Fruit fly (Drosophila melanogaster) whole organism, prepupa: Measurements from ENCODE around the gene DnaJ-H.

Experiments used
- CG10669 ChIP-seq: fragments of 200-800 bp; sonication (Bioruptor generic); optimal IDR thresholded peaks from 3 replicates; lab custom pipeline; 2018; ENCODE audit warnings: missing biosample characterization, mild to moderate bottlenecking, missing genetic modification characterization, moderate library complexity
- CG11294 ChIP-seq: fragments of 200-800 bp; sonication (Bioruptor generic); IDR thresholded peaks from 2 replicates; pipeline ENCODE4 v1.3.6; 2022; ENCODE audit warnings: missing biosample characterization, missing genetic modification characterization
- CG11762 ChIP-seq: fragments of 200-800 bp; sonication (Bioruptor generic); optimal IDR thresholded peaks from 3 replicates; lab custom pipeline; 2016; ENCODE audit warnings: missing biosample characterization, missing genetic modification characterization; ENCODE audit not compliant: insufficient read depth
- CG11902 ChIP-seq: fragments of 200-800 bp; sonication (Bioruptor generic); optimal IDR thresholded peaks from 3 replicates; lab custom pipeline; 2016; ENCODE audit warnings: missing biosample characterization, missing genetic modification characterization
- CG15336 ChIP-seq: fragments of 200-800 bp; sonication (Bioruptor generic); IDR thresholded peaks from 2 replicates; pipeline ENCODE4 v1.3.6; 2022; ENCODE audit warnings: missing biosample characterization, missing genetic modification characterization
- CG1621 ChIP-seq: fragments of 200-800 bp; sonication (Bioruptor generic); optimal IDR thresholded peaks from 3 replicates; lab custom pipeline; 2018; ENCODE audit warnings: missing biosample characterization, mild to moderate bottlenecking, missing genetic modification characterization
- CG3032 ChIP-seq: fragments of 200-800 bp; optimal IDR thresholded peaks from 2 replicates; lab custom pipeline; 2019; ENCODE audit warnings: missing biosample characterization, mild to moderate bottlenecking, missing genetic modification characterization, moderate library complexity
- CG31627 ChIP-seq: fragments of 200-800 bp; sonication (Bioruptor generic); optimal IDR thresholded peaks from 3 replicates; lab custom pipeline; 2016; ENCODE audit warnings: missing biosample characterization, missing genetic modification characterization
- CG32006 ChIP-seq: fragments of 200-800 bp; sonication (Bioruptor generic); optimal IDR thresholded peaks from 3 replicates; lab custom pipeline; 2017; ENCODE audit warnings: missing biosample characterization, mild to moderate bottlenecking, missing genetic modification characterization
- CG34406 ChIP-seq: fragments of 200-800 bp; sonication (Bioruptor generic); optimal IDR thresholded peaks from 3 replicates; lab custom pipeline; 2016; ENCODE audit warnings: missing biosample characterization, missing genetic modification characterization
- CG3919 ChIP-seq: fragments of 200-800 bp; sonication (Bioruptor generic); optimal IDR thresholded peaks from 3 replicates; lab custom pipeline; 2016; ENCODE audit warnings: missing biosample characterization, missing genetic modification characterization
- CG6163 ChIP-seq: fragments of 200-800 bp; sonication (Bioruptor generic); IDR thresholded peaks from 3 replicates; pipeline ENCODE4 v1.3.6; 2022; ENCODE audit warnings: missing biosample characterization, missing genetic modification characterization
- CG6276 ChIP-seq: fragments of 200-800 bp; sonication (Bioruptor generic); optimal IDR thresholded peaks from 2 replicates; lab custom pipeline; 2017; ENCODE audit warnings: missing biosample characterization, mild to moderate bottlenecking, missing genetic modification characterization
- CG6792 ChIP-seq: fragments of 200-800 bp; sonication (Bioruptor generic); optimal IDR thresholded peaks from 3 replicates; lab custom pipeline; 2016; ENCODE audit warnings: missing biosample characterization, missing genetic modification characterization
- CG7368 ChIP-seq: fragments of 200-800 bp; sonication (Bioruptor generic); optimal IDR thresholded peaks from 3 replicates; lab custom pipeline; 2016; ENCODE audit warnings: missing biosample characterization, missing genetic modification characterization
- CG8632 ChIP-seq: fragments of 200-800 bp; sonication (Bioruptor generic); optimal IDR thresholded peaks from 3 replicates; lab custom pipeline; 2016; ENCODE audit warnings: missing biosample characterization, missing genetic modification characterization
- Eip75B ChIP-seq: fragments of 200-800 bp; sonication (Bioruptor generic); optimal IDR thresholded peaks from 3 replicates; lab custom pipeline; 2016; ENCODE audit warnings: missing biosample characterization, missing genetic modification characterization
- Eip78C ChIP-seq: fragments of 200-800 bp; sonication (Bioruptor generic); peaks from one replicate; lab custom pipeline; 2016; ENCODE audit warnings: missing biosample characterization, missing genetic modification characterization
- Eip93F ChIP-seq: fragments of 200-800 bp; sonication (Bioruptor generic); optimal IDR thresholded peaks from 2 replicates; lab custom pipeline; 2016; ENCODE audit warnings: missing biosample characterization, mild to moderate bottlenecking, missing genetic modification characterization
- Ets21C ChIP-seq: fragments of 200-800 bp; sonication (Bioruptor generic); optimal IDR thresholded peaks from 3 replicates; lab custom pipeline; 2016; ENCODE audit warnings: missing biosample characterization, missing genetic modification characterization
- Gug ChIP-seq: fragments of 200-800 bp; sonication (Bioruptor generic); IDR thresholded peaks from 2 replicates; pipeline ENCODE4 v1.3.6; 2022; ENCODE audit warnings: missing biosample characterization, missing genetic modification characterization
- Hr39 ChIP-seq: fragments of 200-800 bp; sonication (Bioruptor generic); optimal IDR thresholded peaks from 2 replicates; lab custom pipeline; 2016; ENCODE audit warnings: missing biosample characterization, missing genetic modification characterization
- Lpt ChIP-seq: fragments of 200-800 bp; sonication (Bioruptor generic); optimal IDR thresholded peaks from 3 replicates; lab custom pipeline; 2016; ENCODE audit warnings: missing biosample characterization, missing genetic modification characterization
- OdsH ChIP-seq: fragments of 200-800 bp; sonication (Bioruptor generic); optimal IDR thresholded peaks from 3 replicates; lab custom pipeline; 2016; ENCODE audit warnings: missing biosample characterization, missing genetic modification characterization
- Smox ChIP-seq: fragments of 200-800 bp; sonication (Bioruptor generic); optimal IDR thresholded peaks from 3 replicates; lab custom pipeline; 2016; ENCODE audit warnings: missing biosample characterization, missing genetic modification characterization
- Sox102F ChIP-seq: fragments of 200-800 bp; sonication (Bioruptor generic); optimal IDR thresholded peaks from 2 replicates; lab custom pipeline; 2016; ENCODE audit warnings: missing biosample characterization, mild to moderate bottlenecking, missing genetic modification characterization
- Sox14 ChIP-seq: fragments of 200-800 bp; sonication (Bioruptor generic); optimal IDR thresholded peaks from 3 replicates; lab custom pipeline; 2016; ENCODE audit warnings: missing biosample characterization, missing genetic modification characterization
- Sox15 ChIP-seq: fragments of 200-800 bp; sonication (Bioruptor generic); optimal IDR thresholded peaks from 3 replicates; lab custom pipeline; 2016; ENCODE audit warnings: missing biosample characterization, missing genetic modification characterization
- achi ChIP-seq: fragments of 200-800 bp; sonication (Bioruptor generic); optimal IDR thresholded peaks from 3 replicates; lab custom pipeline; 2016; ENCODE audit warnings: missing biosample characterization, missing genetic modification characterization
- cyc ChIP-seq: fragments of 200-800 bp; sonication (Bioruptor generic); optimal IDR thresholded peaks from 3 replicates; lab custom pipeline; 2016; ENCODE audit warnings: missing biosample characterization, missing genetic modification characterization
- dac ChIP-seq: fragments of 200-800 bp; sonication (Bioruptor generic); optimal IDR thresholded peaks from 2 replicates; lab custom pipeline; 2017; ENCODE audit warnings: missing biosample characterization, mild to moderate bottlenecking, missing genetic modification characterization
- esn ChIP-seq: fragments of 200-800 bp; sonication (Bioruptor generic); optimal IDR thresholded peaks from 2 replicates; lab custom pipeline; 2016; ENCODE audit warnings: missing biosample characterization, mild to moderate bottlenecking, missing genetic modification characterization, moderate library complexity
- fd85E ChIP-seq: fragments of 200-800 bp; sonication (Bioruptor generic); optimal IDR thresholded peaks from 3 replicates; lab custom pipeline; 2016; ENCODE audit warnings: missing biosample characterization, missing genetic modification characterization
- lz ChIP-seq: fragments of 200-800 bp; sonication (Bioruptor generic); optimal IDR thresholded peaks from 3 replicates; lab custom pipeline; 2016; ENCODE audit warnings: missing biosample characterization, missing genetic modification characterization
- pdm3 ChIP-seq: fragments of 200-800 bp; sonication (Bioruptor generic); optimal IDR thresholded peaks from 3 replicates; lab custom pipeline; 2016; ENCODE audit warnings: missing biosample characterization, missing genetic modification characterization
- ss ChIP-seq, 2 experiments: fragments of 200-800 bp; sonication (Bioruptor generic); optimal IDR thresholded peaks; 2 replicates in 1 of 2; 3 replicates in 1 of 2; lab custom pipeline; 2017 to 2018; ENCODE audit warnings: mild to moderate bottlenecking in 2 of 2, missing biosample characterization in 2 of 2, missing genetic modification characterization in 2 of 2, moderate library complexity in 1 of 2
- svp ChIP-seq: fragments of 200-800 bp; sonication (Bioruptor generic); peaks from one replicate; lab custom pipeline; 2016; ENCODE audit warnings: missing biosample characterization, missing genetic modification characterization
- vri ChIP-seq: fragments of 200-800 bp; sonication (Bioruptor generic); optimal IDR thresholded peaks from 3 replicates; lab custom pipeline; 2016; ENCODE audit warnings: missing biosample characterization, mild to moderate bottlenecking, missing genetic modification characterization

DnaJ-H gene

dm6 chr2L:13191894-13192293 is 26.0 kb upstream of the DnaJ-H start, which contains the start of the genes CG16974 and Edem2 (continued):
- TF ChIP-seq OdsH (no peak), Ets21C (peak; percentile 56), achi (GFP tag; lab: Kevin White, UChicago) (no peak), Eip93F (peak; percentile 68)

dm6 chr2L:13191052-13191678 is 25.3 kb upstream of the DnaJ-H start:
- TF ChIP-seq Eip78C (peak; percentile 43), Gug (GFP tag; lab: Robert Waterston, UW) (no peak)

- TF ChIP-seq esn (peak; percentile 27), CG6163 (0 out of 3 replicates have a peak, but pooled peaks have one; percentile 41), svp (GFP tag; lab: Kevin White, UChicago) (peak; percentile 87), CG3919 (GFP tag; lab: Kevin White, UChicago) (no peak), vri (GFP tag; lab: Kevin White, UChicago) (peak; percentile 83)
These were observed 24.7 kb upstream of the DnaJ-H start for dm6 chr2L:13190534-13190933.

dm6 chr2L:13183150-13183549 is 17.3 kb upstream of the DnaJ-H start, which contains the start of gene Rsph1:
Gene Rsph1, plus strand, starts transcription at chr2L:13183450.
- TF ChIP-seq CG11902 (GFP tag; lab: Kevin White, UChicago) (no peak), CG11294 (GFP tag; lab: Robert Waterston, UW) (no peak), CG34406 (GFP tag; lab: Kevin White, UChicago) (no peak), cyc (GFP tag; lab: Kevin White, UChicago) (no peak), CG7368 (no peak), esn (no peak), CG32006 (GFP tag; lab: Kevin White, UChicago) (no peak)

- TF ChIP-seq vri (GFP tag; lab: Kevin White, UChicago) (no peak), Lpt (GFP tag; lab: Kevin White, UChicago) (no peak), fd85E (no peak), Hr39 (GFP tag; lab: Kevin White, UChicago) (no peak), CG6792 (GFP tag; lab: Kevin White, UChicago) (no peak), dac (GFP tag; lab: Kevin White, UChicago) (no peak), CG10669 (GFP tag; lab: Kevin White, UChicago) (no peak)
These were observed 16.5 kb upstream of the DnaJ-H start, which contains the start of gene Mgat3 for dm6 chr2L:13182415-13182814. Gene Mgat3, minus strand, starts transcription at chr2L:13182596.

dm6 chr2L:13179095-13179494 is 13.2 kb upstream of the DnaJ-H start, which contains the start of gene Alg7:
Gene Alg7, plus strand, starts transcription at chr2L:13179247.
- TF ChIP-seq Hr39 (GFP tag; lab: Kevin White, UChicago) (no peak), OdsH (no peak), Ets21C (no peak), CG31627 (GFP tag; lab: Kevin White, UChicago) (no peak)

dm6 chr2L:13176701-13177249 is 10.9 kb upstream of the DnaJ-H start, which contains the start of the genes Sfmbt and CG5439:
Gene Sfmbt, minus strand, starts transcription at chr2L:13176785.
Gene CG5439, plus strand, starts transcription at chr2L:13177150.
- TF ChIP-seq Gug (GFP tag; lab: Robert Waterston, UW) = peak; percentile 70; the same call in 1 of the 2 replicates
- TF ChIP-seq CG1621 (tag; lab: Kevin White, UChicago) = no peak
- TF ChIP-seq Sox14 (GFP tag; lab: Kevin White, UChicago) = peak; percentile 83
- no peak for TF ChIP-seq CG10669 (GFP tag; lab: Kevin White, UChicago)
- no peak for TF ChIP-seq achi (GFP tag; lab: Kevin White, UChicago)
- TF ChIP-seq CG3032 (tag; lab: Kevin White, UChicago) = peak; percentile 79
- no peak for TF ChIP-seq Smox
- no peak for TF ChIP-seq Sox102F (GFP tag; lab: Kevin White, UChicago)
- no peak for TF ChIP-seq Eip75B (GFP tag; lab: Kevin White, UChicago)
- TF ChIP-seq lz (GFP tag; lab: Kevin White, UChicago) = peak; percentile 85
- TF ChIP-seq CG6163 = no peak
- TF ChIP-seq CG11762 = no peak
- TF ChIP-seq Sox15 (GFP tag; lab: Kevin White, UChicago) = peak; percentile 75
- no peak for TF ChIP-seq pdm3 (GFP tag; lab: Kevin White, UChicago)
- TF ChIP-seq Eip93F = peak; percentile 10
- peak; percentile 1 for TF ChIP-seq dac (GFP tag; lab: Kevin White, UChicago)
- TF ChIP-seq CG6276 = no peak
- peak; percentile 71 for TF ChIP-seq CG6792 (GFP tag; lab: Kevin White, UChicago)
- TF ChIP-seq ss (GFP tag; optimal IDR thresholded peaks at IDR 0.05; lab: Kevin White, UChicago) = no peak
- TF ChIP-seq CG8632 = no peak
- TF ChIP-seq CG15336 (GFP tag; lab: Robert Waterston, UW) = no peak; the same call in 1 of the 2 replicates
- peak; percentile 84 for TF ChIP-seq CG31627 (GFP tag; lab: Kevin White, UChicago)
